Fruit fly (Drosophila melanogaster): ENCODE measurements around the gene her.

The her gene

DNA sequence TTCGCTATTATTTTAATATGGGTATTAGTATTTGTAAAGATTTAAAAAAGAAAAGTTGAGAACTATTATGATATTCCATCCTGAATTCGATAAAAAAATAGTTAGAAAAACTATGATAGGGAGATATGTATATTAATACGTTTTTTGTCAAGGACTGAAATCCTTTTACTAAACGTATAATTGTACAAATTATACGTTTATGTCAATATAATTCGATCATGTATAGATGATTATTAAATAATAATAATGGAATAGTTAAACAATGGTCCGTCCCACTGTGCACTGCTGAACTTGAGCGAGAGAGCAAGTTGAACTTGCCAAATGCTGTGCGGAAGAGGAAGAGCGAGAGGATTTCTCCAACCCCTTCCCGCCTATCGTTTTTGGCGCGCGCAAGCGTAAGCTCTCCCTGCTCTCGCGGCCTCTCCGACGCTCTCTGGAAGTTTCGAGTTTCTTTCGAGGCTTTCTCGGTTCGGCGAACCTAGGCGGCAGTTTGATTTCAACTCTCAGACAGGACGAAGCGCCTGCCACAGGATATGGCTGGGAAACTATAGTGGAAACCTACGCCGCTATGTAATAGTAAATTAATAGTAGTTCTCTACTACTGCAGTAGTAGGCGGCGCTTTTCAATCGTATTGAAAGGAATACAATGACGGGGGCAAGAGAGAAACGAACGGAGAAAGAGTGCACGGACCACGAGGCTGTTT is 8.1 kb downstream of the her start (continued):
- TF ChIP-seq CG6792 (GFP tag; optimal IDR thresholded peaks at IDR 0.05) (peak; percentile 82), CG16779 (tag; optimal IDR thresholded peaks at IDR 0.05) (peak; percentile 73), achi (GFP tag; optimal IDR thresholded peaks at IDR 0.05) (peak; percentile 85), dac (GFP tag; optimal IDR thresholded peaks at IDR 0.05) (no peak), CG3032 (tag; optimal IDR thresholded peaks at IDR 0.05) (peak; percentile 89), Eip75B (GFP tag; optimal IDR thresholded peaks at IDR 0.05) (peak; percentile 42), Hr39 (GFP tag; optimal IDR thresholded peaks at IDR 0.05) (no peak), CG6276 (GFP tag; optimal IDR thresholded peaks at IDR 0.05) (peak; percentile 79), OdsH (GFP tag; optimal IDR thresholded peaks at IDR 0.05) (peak; percentile 85), lz (GFP tag; optimal IDR thresholded peaks at IDR 0.05) (peak; percentile 21), CG6163 (GFP tag; IDR thresholded peaks at IDR 0.05) (peak; percentile 54), Eip78C (GFP tag) (peak; percentile 93), dsx (GFP tag; optimal IDR thresholded peaks at IDR 0.05; ENCODE audit: poor library complexity, severe bottlenecking) (peak; percentile 81), eg (GFP tag; IDR thresholded peaks at IDR 0.05) (peak; percentile 66), Ets96B (tag; optimal IDR thresholded peaks at IDR 0.05) (peak; percentile 85), Smox (GFP tag; optimal IDR thresholded peaks at IDR 0.05) (peak; percentile 61), Hr38 (GFP tag; optimal IDR thresholded peaks at IDR 0.05) (no peak), CG31627 (GFP tag; optimal IDR thresholded peaks at IDR 0.05) (no peak), Eip93F (GFP tag; optimal IDR thresholded peaks at IDR 0.05) (no peak), CG11902 (GFP tag; optimal IDR thresholded peaks at IDR 0.05) (peak; percentile 27), CG15336 (GFP tag; IDR thresholded peaks at IDR 0.05) (peak; percentile 63), CG6854 (GFP tag; optimal IDR thresholded peaks at IDR 0.05) (peak; percentile 9)

DNA sequence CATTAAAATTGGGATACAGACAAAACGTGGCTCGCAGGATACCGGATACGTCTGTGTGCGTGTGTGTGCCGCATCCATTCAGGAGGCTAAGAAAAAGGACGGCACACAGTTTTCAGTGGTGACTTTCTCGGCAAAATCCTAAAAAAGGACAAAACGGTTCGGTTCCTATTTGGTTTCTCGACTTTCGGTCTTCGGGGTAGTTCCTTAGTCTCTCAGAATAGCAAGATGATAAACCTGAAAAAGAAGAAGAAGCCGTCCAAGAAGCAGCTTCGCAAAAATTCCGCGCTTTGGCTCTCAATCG is 8.6 kb downstream of the her start:
- TF ChIP-seq CG8119 (GFP tag; IDR thresholded peaks at IDR 0.05) (no peak), Sox15 (GFP tag; optimal IDR thresholded peaks at IDR 0.05) (no peak), achi (GFP tag; optimal IDR thresholded peaks at IDR 0.05) (no peak), net (GFP tag; optimal IDR thresholded peaks at IDR 0.05) (no peak)

DNA sequence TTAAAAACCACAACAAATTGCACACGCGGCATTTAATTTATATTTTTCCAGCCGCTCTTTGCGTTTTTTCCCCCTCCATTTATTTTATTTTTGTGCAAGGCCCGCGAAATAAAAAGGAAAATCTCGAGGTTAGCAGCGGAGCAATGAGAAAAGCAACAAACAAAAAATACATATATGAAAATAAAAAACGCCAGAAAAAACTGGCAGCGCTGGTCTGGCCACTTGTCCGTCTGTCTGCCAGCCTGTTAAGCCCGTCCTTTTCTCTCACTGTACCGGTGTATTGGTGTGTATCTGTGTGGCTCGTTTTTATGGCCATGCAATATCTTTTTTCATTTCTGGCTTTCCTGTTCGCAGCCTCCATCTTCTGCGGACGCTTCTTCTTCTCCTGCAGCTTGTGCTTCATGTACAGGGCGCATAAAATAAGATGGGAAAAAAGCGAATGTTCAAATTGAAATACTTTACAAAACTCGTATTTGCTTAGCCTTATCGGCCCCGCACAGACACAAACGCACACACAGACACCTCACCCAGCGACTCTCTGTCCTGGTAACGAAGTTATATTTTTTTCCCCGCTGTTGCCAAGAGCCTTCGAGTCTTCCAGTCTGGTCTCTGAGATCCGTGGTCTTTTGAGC is 9.5 kb downstream of the her start:
- peak; percentile 23 for TF ChIP-seq CG7368 (GFP tag; optimal IDR thresholded peaks at IDR 0.05)
- peak; percentile 29 for TF ChIP-seq topi (GFP tag; optimal IDR thresholded peaks at IDR 0.05)
- peak; percentile 64 for TF ChIP-seq svp (GFP tag)
- no peak for TF ChIP-seq Hr38 (GFP tag; optimal IDR thresholded peaks at IDR 0.05)
- TF ChIP-seq CG16779 (tag; optimal IDR thresholded peaks at IDR 0.05), result peak; percentile 78
- TF ChIP-seq ss (GFP tag; optimal IDR thresholded peaks at IDR 0.05), result peak; percentile 88 to 90
- peak; percentile 53 for TF ChIP-seq Sox14 (GFP tag; optimal IDR thresholded peaks at IDR 0.05)
- peak; percentile 41; the same call in 1 of the 2 replicates for TF ChIP-seq Gug (GFP tag; IDR thresholded peaks at IDR 0.05)
- TF ChIP-seq Hr4 (GFP tag; optimal IDR thresholded peaks at IDR 0.05), result peak; percentile 47
- TF ChIP-seq CG10669 (GFP tag; optimal IDR thresholded peaks at IDR 0.05), result peak; percentile 57
- TF ChIP-seq achi (GFP tag; optimal IDR thresholded peaks at IDR 0.05), result peak; percentile 47
- peak; percentile 82 for TF ChIP-seq CG6854 (GFP tag; optimal IDR thresholded peaks at IDR 0.05)
- no peak for TF ChIP-seq CG11762 (GFP tag; optimal IDR thresholded peaks at IDR 0.05; ENCODE audit: insufficient read depth)
- peak; percentile 70 for TF ChIP-seq CG1621 (tag; optimal IDR thresholded peaks at IDR 0.05)
- TF ChIP-seq CG11902 (GFP tag; optimal IDR thresholded peaks at IDR 0.05), result no peak
- TF ChIP-seq CG6163 (GFP tag; IDR thresholded peaks at IDR 0.05), result peak; percentile 80
- TF ChIP-seq fd85E (GFP tag; optimal IDR thresholded peaks at IDR 0.05), result no peak
- TF ChIP-seq Eip93F (GFP tag; optimal IDR thresholded peaks at IDR 0.05), result no peak
- peak; percentile 11 for TF ChIP-seq cyc (GFP tag; optimal IDR thresholded peaks at IDR 0.05)
- peak; percentile 51 for TF ChIP-seq vri (GFP tag; optimal IDR thresholded peaks at IDR 0.05)
- TF ChIP-seq fd59A (GFP tag; optimal IDR thresholded peaks at IDR 0.05), result peak; percentile 37
- peak; percentile 59 for TF ChIP-seq Sox102F (GFP tag; optimal IDR thresholded peaks at IDR 0.05)
- TF ChIP-seq CG31627 (GFP tag; optimal IDR thresholded peaks at IDR 0.05), result peak; percentile 11
- peak; percentile 28 for TF ChIP-seq lz (GFP tag; optimal IDR thresholded peaks at IDR 0.05)
- TF ChIP-seq Hr39 (GFP tag; optimal IDR thresholded peaks at IDR 0.05), result peak; percentile 18
- TF ChIP-seq CG6792 (GFP tag; optimal IDR thresholded peaks at IDR 0.05), result peak; percentile 26
- peak; percentile 79 for TF ChIP-seq CG15336 (GFP tag; IDR thresholded peaks at IDR 0.05)
- TF ChIP-seq acj6 (GFP tag; optimal IDR thresholded peaks at IDR 0.05), result peak; percentile 17
- peak; percentile 89 for TF ChIP-seq eg (GFP tag; IDR thresholded peaks at IDR 0.05)
- TF ChIP-seq Eip75B (GFP tag; optimal IDR thresholded peaks at IDR 0.05), result peak; percentile 50
- peak; percentile 55 for TF ChIP-seq Ets96B (tag; optimal IDR thresholded peaks at IDR 0.05)
- peak; percentile 27 for TF ChIP-seq Smox (GFP tag; optimal IDR thresholded peaks at IDR 0.05)
- peak; percentile 72 for TF ChIP-seq dsx (GFP tag; optimal IDR thresholded peaks at IDR 0.05; ENCODE audit: poor library complexity, severe bottlenecking)
- TF ChIP-seq spab (GFP tag; optimal IDR thresholded peaks at IDR 0.05), result peak; percentile 60
- TF ChIP-seq OdsH (GFP tag; optimal IDR thresholded peaks at IDR 0.05), result peak; percentile 17
- TF ChIP-seq CG3919 (GFP tag; optimal IDR thresholded peaks at IDR 0.05), result peak; percentile 62
